Worm (Caenorhabditis elegans): ENCODE measurements around the gene R10D12.8.

The R10D12.8 gene

DNA sequence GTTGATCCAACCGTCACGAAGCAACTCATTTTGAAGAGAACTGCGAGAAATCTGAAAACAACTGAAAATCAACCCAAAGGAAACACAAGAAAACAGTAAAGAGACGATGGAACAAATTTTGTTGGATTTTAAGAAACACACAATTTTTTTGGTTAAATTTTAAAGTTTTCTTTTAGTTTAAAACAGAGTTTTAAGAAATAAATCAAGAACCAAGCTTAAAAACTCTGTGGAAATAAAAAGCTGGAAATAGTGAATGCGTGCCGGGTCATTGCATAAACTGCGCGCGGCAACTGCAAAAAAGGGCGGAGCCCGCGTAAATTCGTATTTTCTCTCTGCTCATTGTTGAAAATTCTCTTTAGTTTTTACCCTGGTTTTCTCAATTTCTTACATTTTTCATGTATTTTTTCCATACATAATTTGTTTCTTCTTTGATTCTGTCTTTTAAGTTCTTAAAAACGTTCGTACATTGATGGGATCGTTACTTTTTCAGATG lies 8.9 kb upstream of the R10D12.8 start, which contains the start of the genes algn-13 and R10D12.13:
algn-13 (minus strand) TSS at position 51 of the 493 bp plus-strand sequence.
R10D12.13 (plus strand) TSS at position 491 of the 493 bp plus-strand sequence.
- TF ChIP-seq ceh-14 (tag; optimal IDR thresholded peaks at IDR 0.05), result peak; percentile 90
- TF ChIP-seq sox-2 (GFP tag; IDR thresholded peaks at IDR 0.05), result peak; percentile 25; the same call in 1 of the 2 replicates
- no peak for TF ChIP-seq elt-4 (tag; optimal IDR thresholded peaks at IDR 0.05)
- peak; percentile 77 for TF ChIP-seq C38D4.7 (GFP tag; optimal IDR thresholded peaks at IDR 0.05)
- peak; percentile 50 for TF ChIP-seq madf-2 (tag; optimal IDR thresholded peaks at IDR 0.05)
- no peak for TF ChIP-seq pag-3 (tag; optimal IDR thresholded peaks at IDR 0.05; ENCODE audit: borderline replicate concordance)
- peak; percentile 80 for TF ChIP-seq F13H6.1 (tag; optimal IDR thresholded peaks at IDR 0.05)
- TF ChIP-seq ceh-48 (tag; optimal IDR thresholded peaks at IDR 0.05), result peak; percentile 5
- peak; percentile 76 for TF ChIP-seq fax-1 (tag; optimal IDR thresholded peaks at IDR 0.05)
- TF ChIP-seq ref-2 (tag; optimal IDR thresholded peaks at IDR 0.05), result peak; percentile 87
- TF ChIP-seq T23F11.4 (GFP tag; optimal IDR thresholded peaks at IDR 0.05), result peak; percentile 69
- TF ChIP-seq lin-11 (tag; optimal IDR thresholded peaks at IDR 0.05), result peak; percentile 69
- TF ChIP-seq tbx-2 (tag; optimal IDR thresholded peaks at IDR 0.05), result peak; percentile 90
- no peak for TF ChIP-seq pqm-1 (tag; optimal IDR thresholded peaks at IDR 0.05)
- peak; percentile 73 for TF ChIP-seq C08G9.2 (tag; optimal IDR thresholded peaks at IDR 0.05)
- TF ChIP-seq hlh-6 (tag; optimal IDR thresholded peaks at IDR 0.05), result peak; percentile 81
- no peak for TF ChIP-seq pax-1 (tag; optimal IDR thresholded peaks at IDR 0.05)
- peak; percentile 77 for TF ChIP-seq K09A11.1 (tag; optimal IDR thresholded peaks at IDR 0.05; ENCODE audit: insufficient read depth)
- TF ChIP-seq pha-4 (tag; optimal IDR thresholded peaks at IDR 0.05), result no peak
- TF ChIP-seq nfya-1 (tag; optimal IDR thresholded peaks at IDR 0.05), result peak; percentile 78
- peak; percentile 80 for TF ChIP-seq ceh-19 (GFP tag; optimal IDR thresholded peaks at IDR 0.05)
- peak; percentile 81 for TF ChIP-seq ttx-3 (tag; optimal IDR thresholded peaks at IDR 0.05)
- peak; percentile 64 for TF ChIP-seq unc-86 (tag; optimal IDR thresholded peaks at IDR 0.05)
- TF ChIP-seq ceh-2 (tag; optimal IDR thresholded peaks at IDR 0.05), result peak; percentile 84
- peak; percentile 72 for TF ChIP-seq dmd-4 (tag; optimal IDR thresholded peaks at IDR 0.05; ENCODE audit: borderline replicate concordance)
- TF ChIP-seq dve-1 (tag; optimal IDR thresholded peaks at IDR 0.05), result no peak
- TF ChIP-seq ama-1 (optimal IDR thresholded peaks at IDR 0.05), result no peak
- TF ChIP-seq hlh-30 (tag; optimal IDR thresholded peaks at IDR 0.05; ENCODE audit: insufficient read depth), result no peak
- TF ChIP-seq syd-9 (tag; optimal IDR thresholded peaks at IDR 0.05), result peak; percentile 56
- TF ChIP-seq mec-3 (tag; optimal IDR thresholded peaks at IDR 0.05; ENCODE audit: borderline replicate concordance), result peak; percentile 1
- TF ChIP-seq ztf-16 (tag; optimal IDR thresholded peaks at IDR 0.05), result peak; percentile 78
- TF ChIP-seq fkh-10 (GFP tag; optimal IDR thresholded peaks at IDR 0.05), result no peak
- TF ChIP-seq ets-4 (tag; optimal IDR thresholded peaks at IDR 0.05), result peak; percentile 10
- TF ChIP-seq pha-2 (tag; optimal IDR thresholded peaks at IDR 0.05), result peak; percentile 79
- TF ChIP-seq odd-2 (tag; optimal IDR thresholded peaks at IDR 0.05), result peak; percentile 82
- TF ChIP-seq ceh-34 (tag; optimal IDR thresholded peaks at IDR 0.05), result peak; percentile 80
- peak; percentile 72 for TF ChIP-seq gmeb-2 (tag; optimal IDR thresholded peaks at IDR 0.05)
- peak; percentile 51; the same call in 1 of the 2 replicates for TF ChIP-seq ceh-45 (GFP tag; IDR thresholded peaks at IDR 0.05)
- peak; percentile 79 for TF ChIP-seq sox-4 (tag; optimal IDR thresholded peaks at IDR 0.05)
- TF ChIP-seq hlh-15 (tag; optimal IDR thresholded peaks at IDR 0.05), result peak; percentile 53
- TF ChIP-seq ahr-1 (tag; optimal IDR thresholded peaks at IDR 0.05), result peak; percentile 83
- TF ChIP-seq sdc-2 (tag; optimal IDR thresholded peaks at IDR 0.05), result peak; percentile 69
- peak; percentile 45 for TF ChIP-seq ceh-18 (tag; optimal IDR thresholded peaks at IDR 0.05)
- TF ChIP-seq K02D7.2 (tag; optimal IDR thresholded peaks at IDR 0.05), result peak; percentile 75
- peak; percentile 60 for TF ChIP-seq npax-4 (tag; optimal IDR thresholded peaks at IDR 0.05)
- TF ChIP-seq elt-2 (tag; optimal IDR thresholded peaks at IDR 0.05), result peak; percentile 95
- peak; percentile 46 for TF ChIP-seq unc-42 (tag; optimal IDR thresholded peaks at IDR 0.05)
- TF ChIP-seq nhr-11 (tag; optimal IDR thresholded peaks at IDR 0.05), result no peak
- TF ChIP-seq fkh-6 (tag; optimal IDR thresholded peaks at IDR 0.05), result peak; percentile 77
- TF ChIP-seq pros-1 (tag; optimal IDR thresholded peaks at IDR 0.05), result no peak
- TF ChIP-seq hlh-13 (GFP tag; optimal IDR thresholded peaks at IDR 0.05), result peak; percentile 66
- TF ChIP-seq unc-55 (GFP tag; optimal IDR thresholded peaks at IDR 0.05), result no peak
- TF ChIP-seq Y22D7AL.16 (tag; optimal IDR thresholded peaks at IDR 0.05), result peak; percentile 56
